Worm (Caenorhabditis elegans) whole organism, L4 larva: ENCODE measurements around the gene ZC262.2.

ENCODE experiments used
- ZK546.5 ChIP-seq, 2 experiments: sonication (generic microtip); optimal IDR thresholded peaks; 2 replicates each; lab custom pipeline; 2017; ENCODE audit warnings: missing biosample characterization in 2 of 2, missing genetic modification characterization in 2 of 2
- ama-1 ChIP-seq: fragments of 150-350 bp; optimal IDR thresholded peaks from 2 replicates; lab custom pipeline; 2014; ENCODE audit warnings: inconsistent platforms, mixed read lengths
- arid-1 ChIP-seq: fragments of 200-800 bp; sonication (Bioruptor generic); conservative IDR thresholded peaks from 2 replicates; pipeline ENCODE4 v1.3.6; 2022; ENCODE audit warnings: missing genetic modification reagents, missing genetic modification characterization, missing compliant biosample characterization
- daf-12 ChIP-seq: fragments of 150-350 bp; optimal IDR thresholded peaks from 2 replicates; lab custom pipeline; 2014; ENCODE audit warnings: missing biosample characterization, missing genetic modification reagents, missing genetic modification characterization
- egl-27 ChIP-seq: sonication (generic microtip); optimal IDR thresholded peaks from 3 replicates; lab custom pipeline; 2017; ENCODE audit warnings: missing biosample characterization, missing genetic modification reagents, missing genetic modification characterization
- lim-7 ChIP-seq: fragments of 200-800 bp; sonication (Bioruptor generic); IDR thresholded peaks from 2 replicates; pipeline ENCODE4 v1.3.6; 2022; ENCODE audit warnings: missing genetic modification characterization, missing compliant biosample characterization
- unc-62 ChIP-seq, 3 experiments: fragments of 150-350 bp in 1 of 3; sonication (generic microtip); optimal IDR thresholded peaks in 2 of 3; peaks in 1 of 3; 1 replicate in 1 of 3; 2 replicates in 2 of 3; lab custom pipeline; 2014 to 2017; ENCODE audit warnings: missing biosample characterization in 3 of 3, missing genetic modification characterization in 3 of 3, missing genetic modification reagents in 3 of 3, missing genotype in 1 of 3

- no peak for TF ChIP-seq daf-12
- TF ChIP-seq arid-1, result no peak
- no peak for TF ChIP-seq unc-62 (GFP tag; optimal IDR thresholded peaks at IDR 0.05 in 1 of 2; lab: Kevin White, UChicago)
- no peak for TF ChIP-seq unc-62 (tag; optimal IDR thresholded peaks at IDR 0.05; lab: Kevin White, UChicago)
- TF ChIP-seq egl-27 (tag; lab: Kevin White, UChicago), result no peak
- no peak for TF ChIP-seq ZK546.5 (tag; optimal IDR thresholded peaks at IDR 0.05; lab: Kevin White, UChicago)
- TF ChIP-seq lim-7 (GFP tag; lab: Robert Waterston, UW), result no peak
- TF ChIP-seq ama-1 (lab: Kevin White, UChicago), result no peak
These were observed 23.6 kb upstream of the ZC262.2 start, which contains the start of gene F10E9.4 for ce11 chrIII:8308238-8308637.
